Worm (Caenorhabditis elegans) whole organism, mixed stage, embryonic: ENCODE data around the gene H38K22.7.

Source experiments
- blmp-1 ChIP-seq: fragments of 150-350 bp; optimal IDR thresholded peaks from 2 replicates; lab custom pipeline; 2014; ENCODE audit warnings: missing biosample characterization, missing genetic modification characterization
- ceh-39 ChIP-seq: fragments of 150-350 bp; optimal IDR thresholded peaks from 2 replicates; lab custom pipeline; 2014; ENCODE audit warnings: missing biosample characterization, missing genetic modification characterization
- ces-1 ChIP-seq: fragments of 150-350 bp; optimal IDR thresholded peaks from 2 replicates; lab custom pipeline; 2014; ENCODE audit warnings: missing biosample characterization, missing genetic modification reagents, missing genetic modification characterization
- elt-3 ChIP-seq: fragments of 150-350 bp; optimal IDR thresholded peaks from 2 replicates; lab custom pipeline; 2014; ENCODE audit warnings: missing biosample characterization, missing genetic modification characterization
- lsy-2 ChIP-seq: fragments of 150-350 bp; optimal IDR thresholded peaks from 2 replicates; lab custom pipeline; 2014; ENCODE audit warnings: missing biosample characterization, missing genetic modification characterization
- mep-1 ChIP-seq: fragments of 150-350 bp; optimal IDR thresholded peaks from 2 replicates; lab custom pipeline; 2017; ENCODE audit warnings: missing biosample characterization, missing genetic modification reagents, missing genetic modification characterization, inconsistent platforms
- nhr-12 ChIP-seq: fragments of 150-350 bp; optimal IDR thresholded peaks from 2 replicates; lab custom pipeline; 2014; ENCODE audit warnings: missing biosample characterization, missing genetic modification characterization
- nhr-76 ChIP-seq: sonication (generic microtip); optimal IDR thresholded peaks from 2 replicates; lab custom pipeline; 2017; ENCODE audit warnings: missing biosample characterization, missing genetic modification characterization
- pha-4 ChIP-seq: fragments of 150-350 bp; optimal IDR thresholded peaks from 2 replicates; lab custom pipeline; 2018; ENCODE audit warnings: missing biosample characterization, missing genetic modification reagents, missing genetic modification characterization
- snpc-4 ChIP-seq: fragments of 150-350 bp; optimal IDR thresholded peaks from 2 replicates; lab custom pipeline; 2014; ENCODE audit warnings: missing biosample characterization, missing genetic modification characterization
- unc-39 ChIP-seq: fragments of 150-350 bp; optimal IDR thresholded peaks from 2 replicates; lab custom pipeline; 2014; ENCODE audit warnings: missing biosample characterization, missing genetic modification characterization
- unc-62 ChIP-seq: fragments of 150-350 bp; optimal IDR thresholded peaks from 2 replicates; lab custom pipeline; 2014; ENCODE audit warnings: missing biosample characterization, missing genetic modification reagents, missing genetic modification characterization

DNA sequence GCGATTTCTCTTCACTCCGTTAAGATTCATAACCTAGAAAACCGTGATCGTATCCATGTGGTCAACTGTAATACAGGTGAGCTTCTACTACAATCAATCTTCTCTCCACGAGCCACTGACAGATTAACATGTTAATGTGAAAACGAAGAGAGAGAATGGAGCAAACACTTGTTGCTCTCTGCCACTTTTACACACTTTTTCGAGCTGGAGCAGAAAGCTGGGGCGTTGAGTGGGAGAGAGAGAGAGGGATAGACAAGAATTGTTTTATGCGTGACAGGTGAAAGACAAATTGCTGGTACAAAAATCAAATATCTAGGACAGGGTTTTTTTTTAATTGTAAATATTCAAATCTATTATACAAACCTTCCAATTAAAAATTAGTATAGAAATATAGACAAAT, 36.8 kb downstream of the H38K22.7 start:
- TF ChIP-seq pha-4 (no peak), lsy-2 (tag; lab: Kevin White, UChicago) (no peak), blmp-1 (no peak), unc-62 (GFP tag; lab: Kevin White, UChicago) (peak; percentile 98), snpc-4 (tag; lab: Kevin White, UChicago) (no peak), mep-1 (tag; lab: Kevin White, UChicago) (no peak), elt-3 (tag; lab: Kevin White, UChicago) (no peak), nhr-76 (no peak), unc-39 (no peak), ceh-39 (tag; lab: Kevin White, UChicago) (no peak), nhr-12 (no peak), ces-1 (GFP tag; lab: Kevin White, UChicago) (no peak)
